Worm (Caenorhabditis elegans): ENCODE measurements around the gene Y57G11C.51.

Gene Y57G11C.51

ce11 chrIV:14793900-14794624 is 19.7 kb upstream of the Y57G11C.51 start (continued):
- TF ChIP-seq Y79H2A.3 (GFP tag; conservative IDR thresholded peaks at IDR 0.05) (no peak), egl-44 (GFP tag; IDR thresholded peaks at IDR 0.05) (no peak), madf-3 (GFP tag; IDR thresholded peaks at IDR 0.05) (no peak), nfyb-1 (GFP tag; IDR thresholded peaks at IDR 0.05) (0 out of 2 replicates have a peak, but pooled peaks have one; percentile 30), K12H6.12 (tag; optimal IDR thresholded peaks at IDR 0.05) (peak; percentile 66), let-526 (GFP tag; IDR thresholded peaks at IDR 0.05) (no peak), lin-54 (GFP tag; optimal IDR thresholded peaks at IDR 0.05) (no peak), mxl-1 (tag; optimal IDR thresholded peaks at IDR 0.05) (no peak), lin-35 (GFP tag; optimal IDR thresholded peaks at IDR 0.05) (peak in 1 of 3 experiments; percentile 13), ztf-18 (tag; optimal IDR thresholded peaks at IDR 0.05) (peak; percentile 50), unc-62 (GFP tag; optimal IDR thresholded peaks at IDR 0.05) (no peak), gei-17 (GFP tag; optimal IDR thresholded peaks at IDR 0.05) (no peak), ceh-79 (tag; optimal IDR thresholded peaks at IDR 0.05) (no peak), nhr-80 (tag; optimal IDR thresholded peaks at IDR 0.05) (peak; percentile 64), bed-1 (GFP tag; IDR thresholded peaks at IDR 0.05) (no peak), efl-1 (GFP tag; optimal IDR thresholded peaks at IDR 0.05) (no peak), hmg-20 (GFP tag; IDR thresholded peaks at IDR 0.05) (no peak), ztf-28 (GFP tag; IDR thresholded peaks at IDR 0.05) (no peak), F10E7.11 (tag; optimal IDR thresholded peaks at IDR 0.05) (no peak), ztf-22 (GFP tag; optimal IDR thresholded peaks at IDR 0.05) (no peak), sdz-38 (tag; optimal IDR thresholded peaks at IDR 0.05) (no peak), chd-7 (tag; optimal IDR thresholded peaks at IDR 0.05) (no peak), D2030.7 (GFP tag; IDR thresholded peaks at IDR 0.05) (no peak), F57A8.1 (GFP tag; optimal IDR thresholded peaks at IDR 0.05) (no peak), zim-3 (tag; optimal IDR thresholded peaks at IDR 0.05) (no peak), attf-3 (GFP tag; conservative IDR thresholded peaks at IDR 0.05) (0 out of 2 replicates have a peak, but pooled peaks have one; percentile 23), B0336.3 (GFP tag; IDR thresholded peaks at IDR 0.05) (0 out of 2 replicates have a peak, but pooled peaks have one; percentile 26), F55B11.4 (tag; optimal IDR thresholded peaks at IDR 0.05; ENCODE audit: borderline replicate concordance, insufficient read depth) (no peak), him-1 (tag; optimal IDR thresholded peaks at IDR 0.05) (no peak), zfh-2 (GFP tag; conservative IDR thresholded peaks at IDR 0.05) (peak; percentile 51; the same call in 1 of the 2 replicates), lir-1 (GFP tag; conservative IDR thresholded peaks at IDR 0.05) (peak; percentile 39; the same call in 1 of the 2 replicates), hrde-1 (tag; optimal IDR thresholded peaks at IDR 0.05; ENCODE audit: borderline replicate concordance) (no peak), F33H1.4 (GFP tag; IDR thresholded peaks at IDR 0.05) (no peak), repo-1 (tag; optimal IDR thresholded peaks at IDR 0.05) (no peak), F39B2.1 (GFP tag; IDR thresholded peaks at IDR 0.05) (no peak), snpc-1.1 (tag; optimal IDR thresholded peaks at IDR 0.05; ENCODE audit: insufficient read depth) (no peak), dpl-1 (GFP tag; optimal IDR thresholded peaks at IDR 0.05) (no peak), Y67H2A.10 (GFP tag; conservative IDR thresholded peaks at IDR 0.05) (no peak), ceh-58 (GFP tag; IDR thresholded peaks at IDR 0.05) (no peak), ets-4 (GFP tag; optimal IDR thresholded peaks at IDR 0.05) (no peak), let-607 (tag; optimal IDR thresholded peaks at IDR 0.05) (peak; percentile 75 to 88), lsy-27 (tag; optimal IDR thresholded peaks at IDR 0.05; ENCODE audit: borderline replicate concordance, insufficient read depth) (no peak), K11D2.4 (GFP tag; IDR thresholded peaks at IDR 0.05) (0 out of 2 replicates have a peak, but pooled peaks have one; percentile 12), egrh-3 (GFP tag; IDR thresholded peaks at IDR 0.05) (0 out of 2 replicates have a peak, but pooled peaks have one; percentile 10), mel-28 (tag; optimal IDR thresholded peaks at IDR 0.05; ENCODE audit: borderline replicate concordance) (no peak), hsf-1 (GFP tag; IDR thresholded peaks at IDR 0.05) (peak; percentile 54; the same call in 1 of the 2 replicates), nhr-120 (GFP tag; IDR thresholded peaks at IDR 0.05) (no peak)

Data from whole organism, young adult.